Worm (Caenorhabditis elegans) whole organism, L1 larva: ENCODE data around the gene F02D8.9.

Experiments used
- C16A3.4 ChIP-seq: fragments of 150-350 bp; optimal IDR thresholded peaks from 2 replicates; lab custom pipeline; 2014; ENCODE audit warnings: missing biosample characterization, missing genetic modification characterization
- C34B4.2 ChIP-seq: sonication (generic microtip); optimal IDR thresholded peaks from 2 replicates; lab custom pipeline; 2017; ENCODE audit warnings: mild to moderate bottlenecking, missing genetic modification characterization, missing compliant biosample characterization
- alr-1 ChIP-seq: fragments of 200-800 bp; sonication (Bioruptor generic); optimal IDR thresholded peaks from 2 replicates; lab custom pipeline; 2018; ENCODE audit warnings: borderline replicate concordance, mild to moderate bottlenecking, missing genetic modification characterization, missing compliant biosample characterization
- aly-2 ChIP-seq: fragments of 150-350 bp; optimal IDR thresholded peaks from 2 replicates; lab custom pipeline; 2014; ENCODE audit warnings: missing biosample characterization, missing genetic modification characterization
- ama-1 ChIP-seq: fragments of 150-350 bp; optimal IDR thresholded peaks from 2 replicates; lab custom pipeline; 2014
- blmp-1 ChIP-seq: fragments of 150-350 bp; optimal IDR thresholded peaks from 2 replicates; lab custom pipeline; 2014; ENCODE audit warnings: missing biosample characterization, missing genetic modification characterization
- ceh-63 ChIP-seq: fragments of 200-800 bp; sonication (Bioruptor generic); optimal IDR thresholded peaks from 2 replicates; lab custom pipeline; 2018; ENCODE audit warnings: mild to moderate bottlenecking, missing genetic modification characterization, missing compliant biosample characterization
- ceh-82 ChIP-seq, 3 experiments: fragments of 150-350 bp in 1 of 3; sonication (generic microtip) in 2 of 3; optimal IDR thresholded peaks; 2 replicates each; lab custom pipeline; 2014 to 2017; ENCODE audit warnings: missing biosample characterization in 3 of 3, missing genetic modification characterization in 3 of 3
- ceh-90 ChIP-seq: sonication (generic microtip); optimal IDR thresholded peaks from 2 replicates; lab custom pipeline; 2016; ENCODE audit warnings: missing genetic modification characterization, missing compliant biosample characterization
- ces-1 ChIP-seq: fragments of 150-350 bp; optimal IDR thresholded peaks from 2 replicates; lab custom pipeline; 2014; ENCODE audit warnings: missing biosample characterization, missing genetic modification reagents, missing genetic modification characterization
- dpl-1 ChIP-seq, 3 experiments: fragments of 150-350 bp in 2 of 3; sonication (generic microtip) in 1 of 3; optimal IDR thresholded peaks; 2 replicates each; lab custom pipeline; 2014 to 2017; ENCODE audit warnings: missing biosample characterization in 3 of 3, missing genetic modification characterization in 3 of 3, missing genetic modification reagents in 3 of 3
- efl-1 ChIP-seq, 4 experiments: fragments of 150-350 bp; optimal IDR thresholded peaks in 3 of 4; peaks in 1 of 4; 1 replicate in 1 of 4; 2 replicates in 3 of 4; lab custom pipeline; 2014; ENCODE audit warnings: missing biosample characterization in 2 of 4, missing genetic modification characterization in 2 of 4, missing genetic modification reagents in 2 of 4
- egl-13 ChIP-seq: sonication (generic microtip); optimal IDR thresholded peaks from 2 replicates; lab custom pipeline; 2016; ENCODE audit warnings: missing genotype, missing genetic modification reagents, missing genetic modification characterization, missing compliant biosample characterization
- elt-2 ChIP-seq: sonication (generic microtip); optimal IDR thresholded peaks from 2 replicates; lab custom pipeline; 2016; ENCODE audit warnings: missing genetic modification characterization, mild to moderate bottlenecking, inconsistent platforms, missing compliant biosample characterization, missing genetic modification reagents
- fkh-8 ChIP-seq: sonication (generic microtip); optimal IDR thresholded peaks from 2 replicates; lab custom pipeline; 2016; ENCODE audit warnings: mild to moderate bottlenecking, missing genetic modification characterization, missing compliant biosample characterization
- fos-1 ChIP-seq: fragments of 150-350 bp; optimal IDR thresholded peaks from 2 replicates; lab custom pipeline; 2014; ENCODE audit warnings: missing biosample characterization, missing genetic modification characterization
- grh-1 ChIP-seq: fragments of 200-800 bp; sonication (Bioruptor generic); IDR thresholded peaks from 2 replicates; pipeline ENCODE4 v1.3.6; 2022; ENCODE audit warnings: missing genetic modification reagents, missing genetic modification characterization, missing compliant biosample characterization
- hlh-17 ChIP-seq: fragments of 200-800 bp; sonication (Bioruptor generic); optimal IDR thresholded peaks from 2 replicates; lab custom pipeline; 2018; ENCODE audit warnings: missing genetic modification characterization, mild to moderate bottlenecking, missing compliant biosample characterization, moderate library complexity, borderline replicate concordance
- hlh-4 ChIP-seq: sonication (generic microtip); optimal IDR thresholded peaks from 2 replicates; lab custom pipeline; 2016; ENCODE audit warnings: mild to moderate bottlenecking, missing genetic modification characterization, missing compliant biosample characterization
- hpl-2 ChIP-seq: fragments of 150-350 bp; optimal IDR thresholded peaks from 2 replicates; lab custom pipeline; 2014; ENCODE audit warnings: missing biosample characterization, missing genetic modification reagents, missing genetic modification characterization
- jun-1 ChIP-seq: fragments of 150-350 bp; optimal IDR thresholded peaks from 2 replicates; lab custom pipeline; 2014; ENCODE audit warnings: missing biosample characterization, missing genetic modification reagents, missing genetic modification characterization
- lin-14 ChIP-seq: fragments of 200-800 bp; sonication (Bioruptor generic); optimal IDR thresholded peaks from 2 replicates; lab custom pipeline; 2018; ENCODE audit warnings: mild to moderate bottlenecking, missing genetic modification characterization, moderate library complexity, missing compliant biosample characterization
- lin-15B ChIP-seq: fragments of 150-350 bp; sonication (generic microtip); optimal IDR thresholded peaks from 3 replicates; lab custom pipeline; 2014; ENCODE audit warnings: missing biosample characterization, missing genetic modification characterization
- lin-35 ChIP-seq, 2 experiments: fragments of 150-350 bp; optimal IDR thresholded peaks; 2 replicates each; lab custom pipeline; 2014; ENCODE audit warnings: missing biosample characterization in 2 of 2, missing genetic modification characterization in 2 of 2, missing genetic modification reagents in 2 of 2
- lir-3 ChIP-seq: sonication (generic microtip); optimal IDR thresholded peaks from 2 replicates; lab custom pipeline; 2016; ENCODE audit warnings: mild to moderate bottlenecking, missing genetic modification characterization, moderate library complexity, missing compliant biosample characterization; ENCODE audit not compliant: poor library complexity
- lsy-2 ChIP-seq, 2 experiments: fragments of 150-350 bp; optimal IDR thresholded peaks; 2 replicates each; lab custom pipeline; 2014; ENCODE audit warnings: missing biosample characterization in 2 of 2, missing genetic modification characterization in 2 of 2
- mdl-1 ChIP-seq, 2 experiments: fragments of 150-350 bp; optimal IDR thresholded peaks; 2 replicates each; lab custom pipeline; 2014 to 2017; ENCODE audit warnings: missing biosample characterization in 2 of 2, missing genetic modification characterization in 2 of 2, inconsistent platforms in 1 of 2
- mep-1 ChIP-seq: fragments of 150-350 bp; optimal IDR thresholded peaks from 2 replicates; lab custom pipeline; 2014; ENCODE audit warnings: missing biosample characterization, missing genetic modification characterization
- nhr-19 ChIP-seq: fragments of 200-800 bp; sonication (Bioruptor generic); conservative IDR thresholded peaks from 2 replicates; pipeline ENCODE4 v1.3.6; 2022; ENCODE audit warnings: missing genetic modification characterization, missing compliant biosample characterization
- nhr-20 ChIP-seq: sonication (generic microtip); optimal IDR thresholded peaks from 2 replicates; lab custom pipeline; 2016; ENCODE audit warnings: mild to moderate bottlenecking, missing genetic modification characterization, missing compliant biosample characterization
- nhr-237 ChIP-seq: fragments of 150-350 bp; optimal IDR thresholded peaks from 2 replicates; lab custom pipeline; 2014; ENCODE audit warnings: missing biosample characterization, missing genetic modification characterization
- nhr-47 ChIP-seq: sonication (generic microtip); optimal IDR thresholded peaks from 2 replicates; lab custom pipeline; 2016; ENCODE audit warnings: mild to moderate bottlenecking, missing genetic modification characterization, moderate library complexity, missing compliant biosample characterization
- nhr-71 ChIP-seq: sonication (generic microtip); optimal IDR thresholded peaks from 2 replicates; lab custom pipeline; 2016; ENCODE audit warnings: mild to moderate bottlenecking, missing genetic modification characterization, moderate library complexity, missing compliant biosample characterization
- skn-1 ChIP-seq: fragments of 150-350 bp; optimal IDR thresholded peaks from 2 replicates; lab custom pipeline; 2014; ENCODE audit warnings: missing biosample characterization, missing genetic modification characterization
- snu-23 ChIP-seq: sonication (generic microtip); optimal IDR thresholded peaks from 2 replicates; lab custom pipeline; 2016; ENCODE audit warnings: missing genetic modification characterization, missing compliant biosample characterization
- sptf-1 ChIP-seq: fragments of 150-350 bp; optimal IDR thresholded peaks from 2 replicates; lab custom pipeline; 2014; ENCODE audit warnings: missing biosample characterization, missing genetic modification characterization
- unc-130 ChIP-seq: fragments of 150-350 bp; optimal IDR thresholded peaks from 2 replicates; lab custom pipeline; 2017; ENCODE audit warnings: missing biosample characterization, missing genetic modification characterization, inconsistent platforms
- unc-62 ChIP-seq: fragments of 150-350 bp; optimal IDR thresholded peaks from 2 replicates; lab custom pipeline; 2014; ENCODE audit warnings: missing biosample characterization, missing genetic modification reagents, missing genetic modification characterization
- unc-86 ChIP-seq: sonication (generic microtip); optimal IDR thresholded peaks from 2 replicates; lab custom pipeline; 2016; ENCODE audit warnings: missing genetic modification characterization, missing compliant biosample characterization
- unc-98 ChIP-seq: fragments of 200-800 bp; sonication (Bioruptor generic); IDR thresholded peaks from 2 replicates; pipeline ENCODE4 v1.3.6; 2022; ENCODE audit warnings: missing genetic modification characterization, missing compliant biosample characterization
- vab-15 ChIP-seq: sonication (generic microtip); optimal IDR thresholded peaks from 2 replicates; lab custom pipeline; 2017; ENCODE audit warnings: missing genotype, mild to moderate bottlenecking, missing genetic modification characterization, missing compliant biosample characterization
- xbp-1 ChIP-seq: sonication (generic microtip); optimal IDR thresholded peaks from 2 replicates; lab custom pipeline; 2016; ENCODE audit warnings: missing genetic modification characterization, missing compliant biosample characterization
- ztf-11 ChIP-seq, 2 experiments: sonication (generic microtip); optimal IDR thresholded peaks; 2 replicates each; lab custom pipeline; 2016 to 2017; ENCODE audit warnings: missing genetic modification characterization in 2 of 2, missing biosample characterization in 1 of 2, missing compliant biosample characterization in 1 of 2
- ztf-4 ChIP-seq: fragments of 150-350 bp; optimal IDR thresholded peaks from 2 replicates; lab custom pipeline; 2014; ENCODE audit warnings: missing biosample characterization, missing genetic modification characterization

Gene F02D8.9

ce11 chrV:14993620-14994019 is 38.0 kb upstream of the F02D8.9 start, which contains the start of gene fil-1:
Gene fil-1, plus strand, starts transcription at chrV:14993838.
- TF ChIP-seq nhr-20 (tag; lab: Kevin White, UChicago): peak; percentile 30
- no peak for TF ChIP-seq jun-1 (tag; lab: Kevin White, UChicago)
- no peak for TF ChIP-seq ceh-82 (tag; optimal IDR thresholded peaks at IDR 0.05; lab: Kevin White, UChicago)
- TF ChIP-seq nhr-19 (GFP tag; lab: Robert Waterston, UW): no peak
- TF ChIP-seq ztf-4 (tag; lab: Kevin White, UChicago): no peak
- peak in 1 of 2 experiments; percentile 17 for TF ChIP-seq lin-35 (GFP tag; optimal IDR thresholded peaks at IDR 0.05; lab: Kevin White, UChicago)
- peak; percentile 68 for TF ChIP-seq elt-2 (tag; lab: Kevin White, UChicago)
- TF ChIP-seq aly-2 (tag; lab: Kevin White, UChicago): no peak

ce11 chrV:14992627-14993117 is 37.1 kb upstream of the F02D8.9 start, which contains the start of gene T01C3.3:
Gene T01C3.3, minus strand, starts transcription at chrV:14992677.
- TF ChIP-seq vab-15 (tag; lab: Kevin White, UChicago) (no peak), ama-1 (lab: Kevin White, UChicago) (no peak), lin-14 (GFP tag; lab: Kevin White, UChicago) (no peak), dpl-1 (GFP tag; optimal IDR thresholded peaks at IDR 0.05; lab: Kevin White, UChicago) (no peak), hlh-17 (no peak), jun-1 (tag; lab: Kevin White, UChicago) (no peak), lsy-2 (tag; optimal IDR thresholded peaks at IDR 0.05; lab: Kevin White, UChicago) (no peak), mep-1 (tag; lab: Kevin White, UChicago) (no peak), C16A3.4 (no peak), snu-23 (GFP tag; lab: Kevin White, UChicago) (no peak), xbp-1 (tag; lab: Kevin White, UChicago) (no peak), hlh-4 (tag; lab: Kevin White, UChicago) (no peak), nhr-47 (tag; lab: Kevin White, UChicago) (no peak), ces-1 (GFP tag; lab: Kevin White, UChicago) (no peak), fos-1 (no peak), ceh-63 (GFP tag; lab: Kevin White, UChicago) (no peak), skn-1 (tag; lab: Kevin White, UChicago) (no peak), nhr-19 (GFP tag; lab: Robert Waterston, UW) (no peak), mdl-1 (tag; optimal IDR thresholded peaks at IDR 0.05; lab: Kevin White, UChicago) (no peak)

ce11 chrV:14991489-14991888 is 35.9 kb upstream of the F02D8.9 start:
- TF ChIP-seq efl-1 (optimal IDR thresholded peaks at IDR 0.05; lab: Kevin White, UChicago): no peak
- TF ChIP-seq efl-1 (GFP tag; optimal IDR thresholded peaks at IDR 0.05 in 1 of 2; lab: Kevin White, UChicago): peak in 1 of 2 experiments; percentile 45
- TF ChIP-seq nhr-237 (tag; lab: Kevin White, UChicago): no peak

ce11 chrV:14990843-14991242 is 35.3 kb upstream of the F02D8.9 start, which contains the start of the genes cdt-2 and T01C3.2:
Gene cdt-2, minus strand, starts transcription at chrV:14991126.
Gene T01C3.2, plus strand, starts transcription at chrV:14991168.
- TF ChIP-seq ztf-11 (tag; optimal IDR thresholded peaks at IDR 0.05; lab: Kevin White, UChicago): no peak
- no peak for TF ChIP-seq fkh-8 (tag; lab: Kevin White, UChicago)
- peak; percentile 24 for TF ChIP-seq lin-15B (tag; lab: Kevin White, UChicago)
- TF ChIP-seq skn-1 (tag; lab: Kevin White, UChicago): peak; percentile 23
- peak; percentile 50 for TF ChIP-seq nhr-71
- TF ChIP-seq hlh-4 (tag; lab: Kevin White, UChicago): no peak
- TF ChIP-seq unc-62 (GFP tag; lab: Kevin White, UChicago): no peak
- TF ChIP-seq ceh-90 (tag; lab: Kevin White, UChicago): no peak
- TF ChIP-seq egl-13: no peak
- TF ChIP-seq ama-1 (lab: Kevin White, UChicago): no peak
- TF ChIP-seq lsy-2 (tag; optimal IDR thresholded peaks at IDR 0.05; lab: Kevin White, UChicago): peak; percentile 53 to 74
- no peak for TF ChIP-seq unc-98
- TF ChIP-seq hpl-2 (GFP tag; lab: Kevin White, UChicago): no peak
- TF ChIP-seq sptf-1 (tag; lab: Kevin White, UChicago): no peak
- TF ChIP-seq unc-86: peak; percentile 12
- TF ChIP-seq ces-1 (GFP tag; lab: Kevin White, UChicago): no peak
- TF ChIP-seq alr-1 (tag; lab: Kevin White, UChicago): no peak
- no peak for TF ChIP-seq C34B4.2 (tag; lab: Kevin White, UChicago)
- TF ChIP-seq nhr-20 (tag; lab: Kevin White, UChicago): peak; percentile 35
- TF ChIP-seq unc-130 (tag; lab: Kevin White, UChicago): no peak
- TF ChIP-seq vab-15 (tag; lab: Kevin White, UChicago): no peak
- TF ChIP-seq efl-1 (optimal IDR thresholded peaks at IDR 0.05; lab: Kevin White, UChicago): peak; percentile 26 to 86
- TF ChIP-seq efl-1 (GFP tag; optimal IDR thresholded peaks at IDR 0.05 in 1 of 2; lab: Kevin White, UChicago): peak; percentile 87 to 98
- TF ChIP-seq grh-1 (GFP tag; lab: Robert Waterston, UW): no peak
- no peak for TF ChIP-seq lir-3
- TF ChIP-seq mdl-1 (tag; optimal IDR thresholded peaks at IDR 0.05; lab: Kevin White, UChicago): no peak
- TF ChIP-seq xbp-1 (tag; lab: Kevin White, UChicago): peak; percentile 33
- no peak for TF ChIP-seq elt-2 (tag; lab: Kevin White, UChicago)
- TF ChIP-seq blmp-1 (tag; lab: Kevin White, UChicago): no peak
